Worm (Caenorhabditis elegans) whole organism, L4 larva: ENCODE data around the gene frpr-16.

ENCODE experiments used
- ceh-32 ChIP-seq: sonication (generic microtip); optimal IDR thresholded peaks from 2 replicates; lab custom pipeline; 2016; ENCODE audit warnings: mild to moderate bottlenecking, missing genetic modification characterization, missing compliant biosample characterization; ENCODE audit not compliant: poor library complexity
- daf-19 ChIP-seq: fragments of 200-800 bp; sonication (Bioruptor generic); conservative IDR thresholded peaks from 2 replicates; pipeline ENCODE4 v1.3.6; 2022; ENCODE audit warnings: missing genetic modification characterization, missing compliant biosample characterization
- dve-1 ChIP-seq: sonication (generic microtip); optimal IDR thresholded peaks from 2 replicates; lab custom pipeline; 2017; ENCODE audit warnings: antibody characterized with exemption, mild to moderate bottlenecking, missing genetic modification characterization, missing compliant biosample characterization; ENCODE audit not compliant: insufficient read depth
- lin-29 ChIP-seq: fragments of 200-800 bp; sonication (Bioruptor generic); IDR thresholded peaks from 2 replicates; pipeline ENCODE4 v1.3.6; 2022; ENCODE audit warnings: missing genetic modification reagents, missing genetic modification characterization, missing compliant biosample characterization
- nhr-11 ChIP-seq: fragments of 150-350 bp; optimal IDR thresholded peaks from 2 replicates; lab custom pipeline; 2014; ENCODE audit warnings: missing biosample characterization, missing genetic modification characterization
- unc-130 ChIP-seq: sonication (generic microtip); optimal IDR thresholded peaks from 2 replicates; lab custom pipeline; 2016; ENCODE audit warnings: missing genetic modification reagents, missing genetic modification characterization, missing compliant biosample characterization

DNA sequence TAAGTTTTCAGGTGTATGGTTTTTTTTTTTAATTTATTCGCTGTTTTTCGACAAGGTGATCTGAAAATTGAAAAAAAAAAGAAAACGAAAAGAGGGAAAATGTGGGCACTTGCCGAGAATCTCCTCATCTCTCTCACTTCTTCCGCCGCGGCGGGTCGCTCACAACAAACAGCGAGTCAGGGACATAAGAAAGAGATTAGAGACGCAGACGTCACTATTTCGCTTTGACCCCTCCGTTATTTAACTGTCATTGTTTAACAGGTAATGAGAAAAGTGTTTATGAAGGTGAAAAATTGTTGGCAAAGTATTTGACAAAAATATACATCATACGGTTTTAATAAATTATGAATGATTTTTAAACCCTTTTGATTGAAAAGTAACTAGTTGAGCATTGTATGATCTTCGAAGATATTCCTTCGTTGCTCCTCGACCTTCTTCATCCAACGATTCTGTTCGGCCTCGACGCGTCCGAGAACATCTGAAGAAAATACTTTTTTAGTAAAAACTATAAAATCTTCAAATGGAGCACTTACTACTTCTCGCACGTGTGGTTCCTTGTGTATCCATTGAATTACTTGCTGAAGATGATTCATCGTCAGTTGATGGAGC lies 15.1 kb upstream of the frpr-16 start:
- TF ChIP-seq daf-19 (GFP tag; lab: Robert Waterston, UW) = no peak
- no peak for TF ChIP-seq nhr-11 (tag; lab: Kevin White, UChicago)
- no peak for TF ChIP-seq lin-29 (GFP tag; lab: Robert Waterston, UW)
- TF ChIP-seq ceh-32 (tag; lab: Kevin White, UChicago) = no peak
- no peak for TF ChIP-seq unc-130
- no peak for TF ChIP-seq dve-1 (tag; lab: Kevin White, UChicago)
